Worm (Caenorhabditis elegans) whole organism, late embryonic: Measurements from ENCODE around the gene F48F7.5.

ENCODE experiments used
- nhr-11 ChIP-seq: fragments of 150-350 bp; optimal IDR thresholded peaks from 2 replicates; lab custom pipeline; 2014; ENCODE audit warnings: missing biosample characterization, missing genetic modification characterization
- sox-4 ChIP-seq: sonication (generic microtip); optimal IDR thresholded peaks from 2 replicates; lab custom pipeline; 2017; ENCODE audit warnings: mild to moderate bottlenecking, missing genetic modification characterization, inconsistent platforms, missing compliant biosample characterization

ce11 chrX:13974448-13975071, 893 bp upstream of the F48F7.5 start:
- TF ChIP-seq sox-4 = no peak
- no peak for TF ChIP-seq nhr-11 (tag; lab: Kevin White, UChicago)
